Fruit fly (Drosophila melanogaster) Kc167 (cell line): Measurements from ENCODE around the gene CG13795.

ENCODE experiments used
- Myc ChIP-seq: fragments of >200 bp; optimal IDR thresholded peaks from 2 replicates; lab custom pipeline; 2017; ENCODE audit warnings: missing external identifiers
- Sin3A ChIP-seq: fragments of >200 bp; optimal IDR thresholded peaks from 2 replicates; lab custom pipeline; 2018; ENCODE audit warnings: missing external identifiers
- h ChIP-seq: fragments of >200 bp; optimal IDR thresholded peaks from 3 replicates; lab custom pipeline; 2018; ENCODE audit warnings: missing external identifiers
- insv ChIP-seq: fragments of >200 bp; optimal IDR thresholded peaks from 3 replicates; lab custom pipeline; 2018; ENCODE audit warnings: missing external identifiers
- psq ChIP-seq: fragments of >200 bp; optimal IDR thresholded peaks from 2 replicates; lab custom pipeline; 2017; ENCODE audit warnings: missing external identifiers
- ttk ChIP-seq: sonication (Bioruptor generic); optimal IDR thresholded peaks from 2 replicates; lab custom pipeline; 2017; ENCODE audit warnings: missing external identifiers

Gene CG13795

DNA sequence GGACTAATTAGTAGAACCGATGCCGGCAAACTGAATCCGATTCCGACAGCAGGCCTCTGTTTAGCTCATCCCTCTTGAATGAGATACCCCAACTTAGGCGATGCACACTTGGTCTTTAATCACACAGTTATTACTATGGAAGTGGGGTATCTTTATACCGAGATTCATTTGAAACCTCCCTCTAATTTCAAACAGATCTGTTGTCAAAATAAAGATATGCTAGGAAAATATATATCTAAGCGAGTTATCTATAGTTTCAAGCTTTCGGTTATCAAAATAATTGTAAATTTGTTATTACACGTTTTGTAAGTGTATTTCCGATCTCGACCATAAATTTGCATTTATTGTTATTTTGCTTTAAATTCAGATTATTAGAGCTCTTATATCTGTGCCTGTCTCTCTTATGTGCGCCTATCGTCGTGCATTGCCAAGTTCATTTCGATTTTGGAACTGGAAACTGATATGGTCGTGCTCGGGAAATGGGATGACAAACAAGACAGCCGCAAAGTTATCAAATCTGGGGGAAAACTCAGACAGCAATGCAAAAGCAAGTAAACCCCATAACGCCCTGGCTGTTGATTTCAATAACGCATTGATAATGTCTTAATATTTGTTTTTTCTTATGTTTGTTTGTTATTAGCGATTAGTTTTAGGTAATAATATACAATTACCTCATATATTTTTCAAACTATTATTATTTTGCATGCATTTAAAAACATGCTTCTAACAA, at the start of gene CG13795:
TSS of gene CG13795 (minus strand) at position 31 of the 730 bp plus-strand sequence.
- TF ChIP-seq insv (lab: Kevin White, UChicago) (no peak), ttk (lab: Kevin White, UChicago) (no peak), Myc (no peak)

DNA sequence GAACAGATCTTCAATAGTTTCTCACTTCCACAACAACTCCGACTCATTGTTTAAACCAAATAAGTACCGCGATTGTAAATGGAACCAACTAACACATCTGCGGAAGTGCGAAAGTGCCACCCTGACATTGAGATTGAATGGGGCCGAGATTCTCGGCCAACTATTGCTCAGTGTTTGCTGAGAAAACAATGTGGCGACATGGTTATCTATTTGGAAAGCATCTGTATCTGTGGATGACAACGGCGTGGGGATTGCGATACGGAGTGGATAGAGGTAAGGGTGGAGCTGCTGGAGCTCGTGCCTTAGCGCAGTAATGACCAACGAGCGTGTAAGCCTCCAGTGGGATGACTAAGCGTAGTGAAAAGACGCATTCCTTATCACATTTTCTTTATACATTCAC, 49.2 kb upstream of the CG13795 start:
- TF ChIP-seq h (no peak), ttk (lab: Kevin White, UChicago) (no peak), insv (lab: Kevin White, UChicago) (no peak), psq (no peak), Sin3A (lab: Kevin White, UChicago) (no peak), Myc (no peak)

DNA sequence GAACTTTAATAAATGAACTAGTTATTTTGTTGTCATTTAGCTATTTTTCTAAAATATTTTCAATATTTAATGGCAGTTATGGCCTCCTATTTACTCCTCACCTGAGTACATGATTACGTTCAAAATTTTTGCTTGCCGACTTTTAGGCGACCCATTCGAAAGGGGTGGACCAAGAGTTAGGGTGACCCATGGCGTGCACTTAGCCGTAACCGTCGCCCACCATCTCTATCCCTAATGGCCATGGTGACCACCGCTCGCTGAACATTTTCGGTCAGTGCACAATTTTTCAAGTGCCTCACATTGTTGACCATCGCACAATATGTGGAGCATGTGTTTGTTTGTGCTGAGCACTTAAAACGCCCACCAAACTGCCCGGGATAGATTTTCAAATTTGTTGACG, 45.8 kb upstream of the CG13795 start:
- TF ChIP-seq ttk (lab: Kevin White, UChicago), result no peak
- TF ChIP-seq Sin3A (lab: Kevin White, UChicago), result no peak
- TF ChIP-seq insv (lab: Kevin White, UChicago), result no peak
- no peak for TF ChIP-seq Myc
- TF ChIP-seq h, result no peak
- no peak for TF ChIP-seq psq

DNA sequence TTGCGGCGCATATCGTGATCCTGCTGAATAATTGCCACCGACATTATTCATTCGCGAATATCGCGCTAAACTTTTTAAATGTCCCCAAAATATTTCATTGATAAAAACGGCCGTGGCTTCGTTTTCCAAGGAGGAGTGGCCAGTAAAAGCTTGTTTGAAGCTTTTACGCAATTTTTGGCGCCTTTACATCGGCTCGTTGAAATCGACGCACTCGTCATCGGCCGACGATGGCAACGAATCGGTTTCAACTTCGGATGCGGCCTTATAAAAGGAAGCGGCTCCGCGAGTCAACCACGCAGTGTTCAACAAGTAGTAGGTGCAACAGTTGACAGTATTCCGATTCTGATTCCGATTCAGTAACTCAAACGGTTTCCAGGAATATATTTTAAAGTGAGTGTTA, 41.2 kb upstream of the CG13795 start, which contains the start of gene CG7191:
TSS of gene CG7191 (plus strand) at position 301 of the 400 bp plus-strand sequence.
- no peak for TF ChIP-seq psq
- TF ChIP-seq Myc, result no peak
- TF ChIP-seq ttk (lab: Kevin White, UChicago), result no peak
- TF ChIP-seq h, result no peak

DNA sequence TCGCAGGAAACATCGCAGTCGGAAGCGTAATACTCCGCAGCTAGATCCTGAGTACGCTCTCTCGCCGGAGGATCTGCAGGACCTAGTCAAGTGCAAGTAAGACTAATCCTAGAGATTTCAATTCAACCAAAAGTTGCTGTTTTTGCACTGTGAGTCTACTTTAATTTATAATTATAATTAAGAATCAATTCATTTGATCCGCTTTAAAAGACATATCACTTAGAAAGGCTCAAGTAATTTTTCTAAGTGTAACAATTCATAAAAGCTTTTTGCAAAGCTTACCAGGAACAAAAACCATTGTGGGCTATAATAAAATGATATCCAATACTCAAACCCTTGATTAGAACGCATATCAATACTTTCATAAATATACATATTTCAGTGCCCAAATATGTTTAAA, 30.7 kb upstream of the CG13795 start:
- no peak for TF ChIP-seq insv (lab: Kevin White, UChicago)
- no peak for TF ChIP-seq h
- no peak for TF ChIP-seq ttk (lab: Kevin White, UChicago)
- no peak for TF ChIP-seq Myc
- no peak for TF ChIP-seq Sin3A (lab: Kevin White, UChicago)
- TF ChIP-seq psq, result no peak

DNA sequence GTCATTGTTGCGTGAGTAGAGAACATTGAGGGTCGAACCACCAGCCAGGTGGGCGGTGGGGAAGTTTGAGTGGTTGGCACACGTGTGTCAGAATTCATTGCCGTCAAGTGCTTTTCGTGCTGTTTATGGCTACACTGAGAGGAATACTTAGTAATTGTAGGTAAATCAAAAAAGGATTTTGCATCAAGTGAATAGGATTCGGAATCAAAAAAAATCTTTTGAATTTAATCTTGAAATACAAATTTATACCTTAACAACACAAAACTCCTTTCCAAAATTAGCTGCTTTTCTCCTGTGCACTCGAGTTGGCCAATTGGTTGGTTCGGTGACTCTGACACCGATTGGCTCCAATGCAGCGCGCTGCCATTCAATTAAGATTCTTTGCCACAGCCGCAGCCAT, 28.4 kb upstream of the CG13795 start:
- TF ChIP-seq h, result no peak
- TF ChIP-seq insv (lab: Kevin White, UChicago), result no peak

DNA sequence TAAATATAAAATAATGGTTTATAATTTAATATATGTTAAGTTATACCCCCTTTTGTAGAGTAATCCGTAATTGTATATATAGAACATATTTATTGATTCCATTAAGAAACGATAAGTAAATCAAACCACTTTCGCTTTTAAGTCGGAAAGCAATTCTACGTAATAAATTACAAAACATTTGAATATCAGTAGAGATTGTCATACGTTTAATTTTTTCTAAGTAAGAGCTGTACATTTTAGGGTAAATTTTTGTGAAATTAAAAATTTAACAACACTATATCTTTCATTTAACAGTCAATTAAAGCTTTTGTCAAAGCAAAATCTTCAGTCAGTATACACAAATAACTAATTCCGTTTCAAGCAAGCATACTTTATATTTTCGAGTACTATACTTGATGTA, 27.8 kb upstream of the CG13795 start, which contains the start of gene CG46025:
TSS of gene CG46025 (plus strand) at position 301 of the 400 bp plus-strand sequence.
- TF ChIP-seq insv (lab: Kevin White, UChicago) (no peak), h (no peak), Myc (no peak), psq (no peak), ttk (lab: Kevin White, UChicago) (no peak), Sin3A (lab: Kevin White, UChicago) (no peak)

DNA sequence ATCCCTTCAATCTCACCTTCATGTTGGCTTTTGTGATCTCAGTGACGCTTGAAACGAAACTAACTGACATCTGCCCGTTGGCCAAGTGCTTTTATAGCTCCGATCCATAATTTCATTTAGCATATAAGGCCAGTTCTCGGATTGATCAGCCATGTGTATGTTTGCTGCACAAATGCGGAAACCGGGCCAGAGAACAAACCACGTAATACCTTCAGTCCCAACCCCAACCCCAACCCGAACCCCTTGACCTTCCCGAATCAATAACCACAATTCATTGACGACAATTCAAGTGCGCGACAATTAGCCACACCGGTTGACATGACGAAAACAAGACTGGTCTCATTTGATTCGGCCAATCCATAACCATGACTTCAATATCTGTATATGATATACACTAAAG, 27.0 kb upstream of the CG13795 start, which contains the start of gene CG7203:
TSS of gene CG7203 (minus strand) at position 101 of the 400 bp plus-strand sequence.
- TF ChIP-seq Myc (no peak), insv (lab: Kevin White, UChicago) (no peak), psq (no peak), h (no peak), ttk (lab: Kevin White, UChicago) (no peak), Sin3A (lab: Kevin White, UChicago) (no peak)

DNA sequence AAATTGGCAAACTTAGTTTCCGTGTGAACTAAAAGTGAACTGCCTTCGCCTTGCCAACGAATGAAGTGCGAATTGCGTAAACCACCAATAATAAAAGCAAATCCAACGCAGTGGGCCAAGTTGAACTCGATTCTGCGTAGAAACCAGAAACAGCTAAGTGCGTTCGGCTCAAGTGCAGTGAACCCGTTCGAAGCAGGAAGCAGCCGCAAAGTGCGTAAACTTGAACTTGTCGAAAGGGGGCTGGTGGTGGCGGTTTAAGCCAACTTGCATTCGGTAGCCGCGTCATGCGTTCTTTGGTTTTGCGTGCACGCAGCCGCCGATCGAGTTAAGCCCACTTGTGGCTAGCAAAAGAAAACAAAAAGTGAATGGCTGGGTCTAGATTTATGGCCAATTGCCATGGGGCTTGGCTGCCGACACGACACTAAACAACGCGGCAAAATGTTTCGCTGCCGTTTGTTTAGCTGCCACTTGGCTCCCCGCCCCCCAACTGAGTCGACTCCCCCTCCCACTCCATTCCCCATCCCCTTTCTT, 24.6 kb upstream of the CG13795 start:
- TF ChIP-seq Sin3A (lab: Kevin White, UChicago), result no peak
- TF ChIP-seq Myc, result no peak
- TF ChIP-seq ttk (lab: Kevin White, UChicago), result no peak
- no peak for TF ChIP-seq psq
- no peak for TF ChIP-seq h
- no peak for TF ChIP-seq insv (lab: Kevin White, UChicago)

DNA sequence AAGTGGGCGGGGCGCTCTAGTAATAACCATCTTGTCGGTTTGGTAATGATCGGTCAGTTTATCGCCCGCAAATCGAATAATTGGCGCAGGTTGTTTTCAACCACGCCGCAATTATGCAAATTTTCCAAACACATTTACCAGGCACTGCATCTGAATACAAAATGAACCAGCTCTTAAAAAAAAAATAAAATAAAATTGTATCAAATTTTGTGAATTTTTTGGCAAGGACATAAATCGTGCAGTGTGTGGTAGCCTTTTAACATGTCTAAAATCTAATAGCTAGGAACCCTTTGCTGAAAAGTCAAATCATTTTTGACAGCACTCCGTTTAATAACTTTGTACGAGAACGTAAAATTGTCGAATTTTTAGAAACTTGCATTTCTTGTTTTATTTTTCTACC, 20.9 kb upstream of the CG13795 start, which contains the start of gene ATPsynGL:
TSS of gene ATPsynGL (plus strand) at position 301 of the 400 bp plus-strand sequence.
- TF ChIP-seq Sin3A (lab: Kevin White, UChicago) (no peak), ttk (lab: Kevin White, UChicago) (no peak), Myc (no peak), insv (lab: Kevin White, UChicago) (no peak), psq (no peak), h (no peak)

DNA sequence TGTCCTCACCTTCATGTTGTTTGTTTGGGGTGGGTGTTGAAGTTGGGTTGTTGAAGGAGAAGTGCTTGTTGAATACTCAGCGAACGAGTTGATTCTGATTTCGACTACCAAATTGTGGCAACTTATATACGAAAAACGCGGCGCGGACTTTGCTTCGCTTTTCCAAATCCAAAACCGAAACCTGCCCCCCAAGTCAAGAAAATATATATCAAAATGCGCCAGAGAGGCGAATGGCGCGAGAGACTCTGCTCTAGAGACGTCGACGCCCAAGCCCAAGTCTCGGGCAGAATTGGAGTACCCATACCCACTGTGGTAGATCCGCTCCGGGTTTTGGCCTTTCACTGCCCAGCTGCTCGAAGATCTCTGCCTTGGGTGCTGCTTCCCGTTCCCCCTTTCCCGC, 18.6 kb upstream of the CG13795 start, which contains the start of gene CG7214:
TSS of gene CG7214 (minus strand) at position 101 of the 400 bp plus-strand sequence.
- TF ChIP-seq psq, result no peak
- no peak for TF ChIP-seq h
- no peak for TF ChIP-seq insv (lab: Kevin White, UChicago)
- no peak for TF ChIP-seq Myc

DNA sequence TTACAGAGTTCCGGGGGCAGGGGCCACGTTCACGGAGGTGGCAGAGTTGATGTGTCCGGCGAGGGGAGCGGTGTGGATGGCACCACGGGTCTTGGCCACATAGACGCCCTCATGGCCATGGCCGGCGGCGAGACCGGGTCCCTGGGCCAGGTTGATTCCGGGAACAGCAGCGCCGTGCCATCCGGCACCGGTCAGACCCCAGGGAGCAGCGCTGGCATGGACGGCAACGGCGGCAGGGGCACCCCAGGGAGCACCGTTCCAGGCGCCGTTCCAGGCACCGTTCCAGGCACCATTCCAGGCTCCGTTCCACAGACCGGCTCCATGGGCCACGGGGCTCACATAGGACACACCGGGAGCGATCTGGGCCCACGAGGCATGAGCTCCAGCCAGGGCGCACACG, 18.1 kb upstream of the CG13795 start:
- TF ChIP-seq Myc (no peak), Sin3A (lab: Kevin White, UChicago) (no peak), ttk (lab: Kevin White, UChicago) (no peak), insv (lab: Kevin White, UChicago) (no peak), psq (no peak), h (no peak)

DNA sequence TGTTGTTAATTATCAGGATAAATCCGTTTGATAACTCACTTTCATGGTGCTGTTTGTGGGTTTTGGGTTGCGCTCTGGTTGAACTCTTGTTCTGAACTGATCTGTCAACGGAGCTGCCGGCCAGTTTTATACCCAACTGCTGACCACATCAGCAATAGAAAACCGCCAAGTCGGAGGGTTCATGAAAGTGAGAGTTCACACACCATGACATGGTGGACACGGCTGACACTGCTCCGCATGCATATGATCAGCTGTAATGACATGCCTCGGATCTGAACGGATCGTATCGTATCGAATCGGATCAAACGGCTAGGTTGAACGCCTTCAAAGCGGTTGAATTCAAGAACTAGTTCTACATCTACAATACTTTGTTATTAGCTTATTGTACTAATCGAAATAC, 15.3 kb upstream of the CG13795 start, which contains the start of gene Acp1:
TSS of gene Acp1 (minus strand) at position 101 of the 400 bp plus-strand sequence.
- TF ChIP-seq h (no peak), insv (lab: Kevin White, UChicago) (no peak), Sin3A (lab: Kevin White, UChicago) (no peak), ttk (lab: Kevin White, UChicago) (no peak), psq (no peak), Myc (no peak)
